Fruit fly (Drosophila melanogaster): Measurements from ENCODE around the gene nerfin-1.

- TF ChIP-seq Dll (optimal IDR thresholded peaks at IDR 0.05) (no peak), EcR (GFP tag; optimal IDR thresholded peaks at IDR 0.05) (no peak), CG8478 (optimal IDR thresholded peaks at IDR 0.05) (no peak), psq (optimal IDR thresholded peaks at IDR 0.05) (no peak), usp (GFP tag; optimal IDR thresholded peaks at IDR 0.05) (no peak)
These were observed 26.0 kb upstream of the nerfin-1 start for dm6 chr3L:882892-883255.

Measured in whole organism.